Worm (Caenorhabditis elegans) whole organism, early embryonic: ENCODE data around the gene hmg-4.

Experiments used
- ama-1 ChIP-seq: fragments of 150-350 bp; optimal IDR thresholded peaks from 2 replicates; lab custom pipeline; 2014
- hmg-4 ChIP-seq: fragments of 200-800 bp; sonication (Bioruptor generic); optimal IDR thresholded peaks from 2 replicates; lab custom pipeline; 2018; ENCODE audit warnings: mild to moderate bottlenecking, missing genetic modification characterization, missing compliant biosample characterization
- scrt-1 ChIP-seq: fragments of 200-800 bp; sonication (Bioruptor generic); IDR thresholded peaks from 2 replicates; pipeline ENCODE4 v1.3.6; 2022; ENCODE audit warnings: missing genetic modification characterization, missing compliant biosample characterization

- no peak for TF ChIP-seq scrt-1
- TF ChIP-seq hmg-4 (GFP tag; lab: Kevin White, UChicago): no peak
- no peak for TF ChIP-seq ama-1 (lab: Kevin White, UChicago)
These were observed 17.6 kb upstream of the hmg-4 start for ce11 chrIII:7399004-7399403.
